Worm (Caenorhabditis elegans) whole organism, L4/young adult: ENCODE results near the gene C17B7.4.

ENCODE experiments used
- W03F9.2 ChIP-seq: fragments of 150-350 bp; optimal IDR thresholded peaks from 2 replicates; lab custom pipeline; 2014; ENCODE audit warnings: missing biosample characterization, missing genetic modification characterization
- dao-5 ChIP-seq: sonication (generic microtip); optimal IDR thresholded peaks from 2 replicates; lab custom pipeline; 2016; ENCODE audit warnings: missing genotype, missing genetic modification characterization, moderate library complexity, missing compliant biosample characterization
- him-1 ChIP-seq: sonication (generic microtip); optimal IDR thresholded peaks from 2 replicates; lab custom pipeline; 2016; ENCODE audit warnings: missing genotype, missing genetic modification reagents, missing genetic modification characterization, missing compliant biosample characterization

The C17B7.4 gene

ce11 chrV:3339009-3339408 lies at the start of gene C17B7.4:
C17B7.4 (plus strand) TSS chrV:3339309.
- TF ChIP-seq W03F9.2 (tag; lab: Kevin White, UChicago) (no peak), dao-5 (tag; lab: Kevin White, UChicago) (no peak), him-1 (no peak)

ce11 chrV:3295368-3295767 lies 43.7 kb upstream of the C17B7.4 start:
- TF ChIP-seq dao-5 (tag; lab: Kevin White, UChicago), result no peak
- no peak for TF ChIP-seq him-1
- no peak for TF ChIP-seq W03F9.2 (tag; lab: Kevin White, UChicago)

ce11 chrV:3297764-3298163 lies 41.3 kb upstream of the C17B7.4 start, which contains the start of gene srx-122:
srx-122 (minus strand) TSS chrV:3297864.
- TF ChIP-seq W03F9.2 (tag; lab: Kevin White, UChicago) (no peak), him-1 (no peak), dao-5 (tag; lab: Kevin White, UChicago) (no peak)

ce11 chrV:3299437-3299836 lies 39.7 kb upstream of the C17B7.4 start:
- TF ChIP-seq dao-5 (tag; lab: Kevin White, UChicago) (no peak), W03F9.2 (tag; lab: Kevin White, UChicago) (no peak), him-1 (no peak)

- TF ChIP-seq him-1, result no peak
- TF ChIP-seq W03F9.2 (tag; lab: Kevin White, UChicago), result no peak
- TF ChIP-seq dao-5 (tag; lab: Kevin White, UChicago), result no peak
These were observed 37.2 kb upstream of the C17B7.4 start, which contains the start of gene srbc-1 for ce11 chrV:3301898-3302297. srbc-1 (minus strand) TSS chrV:3301998.

ce11 chrV:3308169-3308568 lies 30.9 kb upstream of the C17B7.4 start, which contains the start of gene srbc-3:
srbc-3 (plus strand) TSS chrV:3308469.
- TF ChIP-seq W03F9.2 (tag; lab: Kevin White, UChicago) (no peak), him-1 (no peak), dao-5 (tag; lab: Kevin White, UChicago) (no peak)

- TF ChIP-seq him-1 (no peak), dao-5 (tag; lab: Kevin White, UChicago) (no peak), W03F9.2 (tag; lab: Kevin White, UChicago) (no peak)
These were observed 26.9 kb upstream of the C17B7.4 start, which contains the start of gene arrd-18 for ce11 chrV:3312067-3312666. arrd-18 (minus strand) TSS chrV:3312117.

- TF ChIP-seq dao-5 (tag; lab: Kevin White, UChicago), result no peak
- peak; percentile 16 for TF ChIP-seq W03F9.2 (tag; lab: Kevin White, UChicago)
- peak; percentile 18 for TF ChIP-seq him-1
These were observed 23.8 kb upstream of the C17B7.4 start, which contains the start of gene arrd-19 for ce11 chrV:3315308-3315707. arrd-19 (minus strand) TSS chrV:3315516.

ce11 chrV:3316108-3316507 lies 23.0 kb upstream of the C17B7.4 start, which contains the start of gene F35F10.1:
F35F10.1 (plus strand) TSS chrV:3316307.
- TF ChIP-seq dao-5 (tag; lab: Kevin White, UChicago) (no peak), W03F9.2 (tag; lab: Kevin White, UChicago) (no peak), him-1 (no peak)

- TF ChIP-seq dao-5 (tag; lab: Kevin White, UChicago) (no peak), him-1 (no peak), W03F9.2 (tag; lab: Kevin White, UChicago) (no peak)
These were observed 20.1 kb upstream of the C17B7.4 start, which contains the start of gene F35F10.13 for ce11 chrV:3318975-3319374. F35F10.13 (minus strand) TSS chrV:3319075.

- TF ChIP-seq dao-5 (tag; lab: Kevin White, UChicago) (no peak), him-1 (no peak)
These were observed 19.1 kb upstream of the C17B7.4 start, which contains the start of gene F35F10.14 for ce11 chrV:3320005-3320404. F35F10.14 (minus strand) TSS chrV:3320105.

ce11 chrV:3320432-3320831 lies 18.7 kb upstream of the C17B7.4 start, which contains the start of gene C17B7.14:
C17B7.14 (minus strand) TSS chrV:3320532.
- TF ChIP-seq him-1, result no peak
- no peak for TF ChIP-seq dao-5 (tag; lab: Kevin White, UChicago)
- TF ChIP-seq W03F9.2 (tag; lab: Kevin White, UChicago), result no peak

ce11 chrV:3324178-3324577 lies 14.9 kb upstream of the C17B7.4 start, which contains the start of gene C17B7.8:
C17B7.8 (minus strand) TSS chrV:3324278.
- TF ChIP-seq W03F9.2 (tag; lab: Kevin White, UChicago) (no peak), him-1 (no peak), dao-5 (tag; lab: Kevin White, UChicago) (no peak)

- TF ChIP-seq W03F9.2 (tag; lab: Kevin White, UChicago) (no peak), him-1 (no peak), dao-5 (tag; lab: Kevin White, UChicago) (no peak)
These were observed 7.1 kb upstream of the C17B7.4 start, which contains the start of gene C17B7.9 for ce11 chrV:3332023-3332422. C17B7.9 (minus strand) TSS chrV:3332123.
